Worm (Caenorhabditis elegans) whole organism, L3 larva: ENCODE measurements around the gene abl-1.

Experiments used
- R02D3.7 ChIP-seq: fragments of 150-350 bp; optimal IDR thresholded peaks from 2 replicates; lab custom pipeline; 2014; ENCODE audit warnings: missing biosample characterization, missing genetic modification characterization
- ZK546.5 ChIP-seq: sonication (generic microtip); optimal IDR thresholded peaks from 2 replicates; lab custom pipeline; 2017; ENCODE audit warnings: missing biosample characterization, missing genetic modification characterization
- aly-2 ChIP-seq: fragments of 150-350 bp; optimal IDR thresholded peaks from 2 replicates; lab custom pipeline; 2014; ENCODE audit warnings: missing biosample characterization, missing genetic modification characterization
- ama-1 ChIP-seq: fragments of 150-350 bp; optimal IDR thresholded peaks from 2 replicates; lab custom pipeline; 2018
- ceh-16 ChIP-seq: sonication (generic microtip); optimal IDR thresholded peaks from 2 replicates; lab custom pipeline; 2017; ENCODE audit warnings: missing biosample characterization, missing genetic modification characterization
- ceh-28 ChIP-seq: fragments of 150-350 bp; optimal IDR thresholded peaks from 2 replicates; lab custom pipeline; 2014; ENCODE audit warnings: missing biosample characterization, missing genetic modification reagents, missing genetic modification characterization
- ceh-82 ChIP-seq: fragments of 150-350 bp; optimal IDR thresholded peaks from 2 replicates; lab custom pipeline; 2014; ENCODE audit warnings: missing biosample characterization, missing genetic modification characterization
- ceh-9 ChIP-seq: sonication (generic microtip); optimal IDR thresholded peaks from 2 replicates; lab custom pipeline; 2018; ENCODE audit warnings: missing biosample characterization, missing genetic modification characterization
- daf-12 ChIP-seq: fragments of 150-350 bp; optimal IDR thresholded peaks from 2 replicates; lab custom pipeline; 2014; ENCODE audit warnings: missing biosample characterization, missing genetic modification reagents, missing genetic modification characterization
- egl-27 ChIP-seq: sonication (generic microtip); optimal IDR thresholded peaks from 4 replicates; lab custom pipeline; 2017; ENCODE audit warnings: missing biosample characterization, missing genetic modification reagents, missing genetic modification characterization
- egl-5 ChIP-seq: fragments of 150-350 bp; optimal IDR thresholded peaks from 2 replicates; lab custom pipeline; 2017; ENCODE audit warnings: missing biosample characterization, missing genetic modification reagents, missing genetic modification characterization, inconsistent platforms
- elt-1 ChIP-seq: fragments of 150-350 bp; optimal IDR thresholded peaks from 2 replicates; lab custom pipeline; 2014; ENCODE audit warnings: missing biosample characterization, missing genetic modification characterization
- elt-2 ChIP-seq: sonication (generic microtip); optimal IDR thresholded peaks from 2 replicates; lab custom pipeline; 2016; ENCODE audit warnings: missing genetic modification reagents, mild to moderate bottlenecking, missing genetic modification characterization, missing compliant biosample characterization
- elt-3 ChIP-seq, 3 experiments: fragments of 150-350 bp in 1 of 3; sonication (generic microtip) in 2 of 3; optimal IDR thresholded peaks; 2 replicates in 2 of 3; 4 replicates in 1 of 3; lab custom pipeline; 2014 to 2017; ENCODE audit warnings: missing biosample characterization in 3 of 3, missing genetic modification characterization in 3 of 3
- eor-1 ChIP-seq, 2 experiments: fragments of 150-350 bp; optimal IDR thresholded peaks; 2 replicates each; lab custom pipeline; 2014 to 2018; ENCODE audit warnings: missing biosample characterization in 2 of 2, missing genetic modification characterization in 2 of 2
- fkh-10 ChIP-seq: sonication (generic microtip); optimal IDR thresholded peaks from 2 replicates; lab custom pipeline; 2017; ENCODE audit warnings: missing biosample characterization, missing genetic modification reagents, missing genetic modification characterization
- fkh-2 ChIP-seq: fragments of 150-350 bp; optimal IDR thresholded peaks from 2 replicates; lab custom pipeline; 2014; ENCODE audit warnings: missing biosample characterization, missing genetic modification reagents, missing genetic modification characterization
- fos-1 ChIP-seq: fragments of 150-350 bp; optimal IDR thresholded peaks from 2 replicates; lab custom pipeline; 2014; ENCODE audit warnings: missing biosample characterization, missing genetic modification characterization
- hmg-11 ChIP-seq: sonication (generic microtip); optimal IDR thresholded peaks from 2 replicates; lab custom pipeline; 2016; ENCODE audit warnings: missing genetic modification characterization, missing compliant biosample characterization
- jun-1 ChIP-seq: fragments of 150-350 bp; optimal IDR thresholded peaks from 2 replicates; lab custom pipeline; 2014; ENCODE audit warnings: missing biosample characterization, missing genetic modification reagents, missing genetic modification characterization
- lin-15B ChIP-seq: fragments of 150-350 bp; optimal IDR thresholded peaks from 2 replicates; lab custom pipeline; 2014; ENCODE audit warnings: missing biosample characterization, missing genetic modification characterization
- lin-39 ChIP-seq: fragments of 150-350 bp; optimal IDR thresholded peaks from 2 replicates; lab custom pipeline; 2018; ENCODE audit warnings: missing biosample characterization, missing genetic modification reagents, missing genetic modification characterization
- lsy-12 ChIP-seq: sonication (generic microtip); optimal IDR thresholded peaks from 2 replicates; lab custom pipeline; 2016; ENCODE audit warnings: mild to moderate bottlenecking, missing genetic modification characterization, missing compliant biosample characterization
- mdl-1 ChIP-seq: fragments of 150-350 bp; optimal IDR thresholded peaks from 2 replicates; lab custom pipeline; 2014; ENCODE audit warnings: missing biosample characterization, missing genetic modification characterization
- mml-1 ChIP-seq: fragments of 150-350 bp; sonication (generic microtip); optimal IDR thresholded peaks from 3 replicates; lab custom pipeline; 2014; ENCODE audit warnings: missing biosample characterization, missing genetic modification characterization
- nfya-1 ChIP-seq: sonication (generic microtip); optimal IDR thresholded peaks from 2 replicates; lab custom pipeline; 2017; ENCODE audit warnings: missing genetic modification characterization, mild to moderate bottlenecking, missing compliant biosample characterization, antibody characterized with exemption, moderate library complexity; ENCODE audit not compliant: insufficient read depth
- nhr-11 ChIP-seq: fragments of 150-350 bp; optimal IDR thresholded peaks from 2 replicates; lab custom pipeline; 2014; ENCODE audit warnings: missing biosample characterization, missing genetic modification characterization
- nhr-12 ChIP-seq: fragments of 150-350 bp; optimal IDR thresholded peaks from 2 replicates; lab custom pipeline; 2014; ENCODE audit warnings: missing biosample characterization, missing genetic modification characterization
- nhr-23 ChIP-seq: fragments of 150-350 bp; optimal IDR thresholded peaks from 2 replicates; lab custom pipeline; 2014; ENCODE audit warnings: missing biosample characterization, missing genetic modification reagents, missing genetic modification characterization
- nhr-237 ChIP-seq: fragments of 150-350 bp; optimal IDR thresholded peaks from 2 replicates; lab custom pipeline; 2014; ENCODE audit warnings: missing biosample characterization, missing genetic modification characterization
- nhr-25 ChIP-seq: sonication (generic microtip); optimal IDR thresholded peaks from 2 replicates; lab custom pipeline; 2017; ENCODE audit warnings: missing biosample characterization, missing genetic modification characterization
- nhr-28 ChIP-seq: fragments of 150-350 bp; optimal IDR thresholded peaks from 2 replicates; lab custom pipeline; 2014; ENCODE audit warnings: missing biosample characterization, missing genetic modification characterization
- nhr-43 ChIP-seq: sonication (generic microtip); optimal IDR thresholded peaks from 2 replicates; lab custom pipeline; 2016; ENCODE audit warnings: mild to moderate bottlenecking, missing genetic modification characterization, missing compliant biosample characterization; ENCODE audit not compliant: poor library complexity, severe bottlenecking
- nhr-67 ChIP-seq: fragments of 150-350 bp; optimal IDR thresholded peaks from 2 replicates; lab custom pipeline; 2014; ENCODE audit warnings: missing biosample characterization, missing genetic modification characterization
- nhr-76 ChIP-seq: fragments of 150-350 bp; sonication (generic microtip); optimal IDR thresholded peaks from 5 replicates; lab custom pipeline; 2014; ENCODE audit warnings: missing biosample characterization, missing genetic modification characterization
- nhr-77 ChIP-seq: fragments of 150-350 bp; optimal IDR thresholded peaks from 2 replicates; lab custom pipeline; 2014; ENCODE audit warnings: missing biosample characterization, missing genetic modification characterization
- pha-4 ChIP-seq: fragments of 150-350 bp; optimal IDR thresholded peaks from 2 replicates; lab custom pipeline; 2014; ENCODE audit warnings: missing biosample characterization, missing genetic modification reagents, missing genetic modification characterization
- pqm-1 ChIP-seq: fragments of 150-350 bp; optimal IDR thresholded peaks from 2 replicates; lab custom pipeline; 2017; ENCODE audit warnings: missing biosample characterization, missing genetic modification characterization, inconsistent platforms
- sea-2 ChIP-seq: fragments of 150-350 bp; sonication (generic microtip); optimal IDR thresholded peaks from 4 replicates; lab custom pipeline; 2014; ENCODE audit warnings: missing biosample characterization, missing genetic modification reagents, missing genetic modification characterization
- skn-1 ChIP-seq: fragments of 150-350 bp; optimal IDR thresholded peaks from 2 replicates; lab custom pipeline; 2014; ENCODE audit warnings: missing biosample characterization, missing genetic modification characterization
- snpc-4 ChIP-seq: fragments of 150-350 bp; optimal IDR thresholded peaks from 2 replicates; lab custom pipeline; 2014; ENCODE audit warnings: missing biosample characterization, missing genetic modification characterization
- tbx-2 ChIP-seq: sonication (generic microtip); optimal IDR thresholded peaks from 2 replicates; lab custom pipeline; 2016; ENCODE audit warnings: mild to moderate bottlenecking, missing genetic modification characterization, missing compliant biosample characterization
- unc-39 ChIP-seq: sonication (generic microtip); optimal IDR thresholded peaks from 4 replicates; lab custom pipeline; 2017; ENCODE audit warnings: missing biosample characterization, missing genetic modification characterization
- unc-62 ChIP-seq: fragments of 150-350 bp; sonication (generic microtip); optimal IDR thresholded peaks from 4 replicates; lab custom pipeline; 2014; ENCODE audit warnings: missing biosample characterization, missing genetic modification reagents, missing genetic modification characterization
- zag-1 ChIP-seq: fragments of 150-350 bp; optimal IDR thresholded peaks from 2 replicates; lab custom pipeline; 2014; ENCODE audit warnings: missing biosample characterization, missing genetic modification characterization
- ztf-11 ChIP-seq: fragments of 150-350 bp; optimal IDR thresholded peaks from 2 replicates; lab custom pipeline; 2014; ENCODE audit warnings: missing biosample characterization, missing genetic modification characterization
- ztf-4 ChIP-seq: fragments of 150-350 bp; optimal IDR thresholded peaks from 2 replicates; lab custom pipeline; 2014; ENCODE audit warnings: missing biosample characterization, missing genetic modification characterization

abl-1 gene

DNA sequence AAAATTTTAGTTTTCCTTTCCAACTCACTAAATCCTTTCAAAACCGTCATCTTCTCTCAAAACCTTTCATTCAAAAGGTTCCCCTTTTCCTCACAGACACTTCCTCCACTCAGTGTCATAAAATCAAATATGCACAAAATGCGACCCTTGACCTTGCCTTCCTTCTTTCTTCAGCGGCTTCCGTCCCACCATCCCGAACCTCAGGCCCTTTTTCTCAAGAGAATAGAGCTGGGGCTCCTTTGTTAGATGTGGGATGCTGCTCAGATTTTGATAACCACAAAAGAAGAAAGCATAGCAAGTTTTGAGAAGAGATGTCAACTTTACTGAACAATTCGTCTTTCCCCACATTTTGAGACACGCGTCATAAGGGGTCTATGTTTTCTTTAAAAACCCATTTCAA lies 33.2 kb downstream of the abl-1 start:
- TF ChIP-seq fkh-10 (peak; percentile 67), nhr-12 (tag; lab: Kevin White, UChicago) (no peak)

- TF ChIP-seq ztf-4 (tag; lab: Kevin White, UChicago): no peak
- no peak for TF ChIP-seq mml-1 (tag; lab: Kevin White, UChicago)
- no peak for TF ChIP-seq ztf-11
- TF ChIP-seq nhr-23 (tag; lab: Kevin White, UChicago): no peak
- TF ChIP-seq unc-39 (tag; lab: Kevin White, UChicago): no peak
- TF ChIP-seq, all 47 proteins: peak for 0
These were observed 34.5 kb downstream of the abl-1 start, which contains the start of gene F57C7.4 for ce11 chrX:10589465-10589864. TSS of gene F57C7.4 (minus strand) at chrX:10589565.

DNA sequence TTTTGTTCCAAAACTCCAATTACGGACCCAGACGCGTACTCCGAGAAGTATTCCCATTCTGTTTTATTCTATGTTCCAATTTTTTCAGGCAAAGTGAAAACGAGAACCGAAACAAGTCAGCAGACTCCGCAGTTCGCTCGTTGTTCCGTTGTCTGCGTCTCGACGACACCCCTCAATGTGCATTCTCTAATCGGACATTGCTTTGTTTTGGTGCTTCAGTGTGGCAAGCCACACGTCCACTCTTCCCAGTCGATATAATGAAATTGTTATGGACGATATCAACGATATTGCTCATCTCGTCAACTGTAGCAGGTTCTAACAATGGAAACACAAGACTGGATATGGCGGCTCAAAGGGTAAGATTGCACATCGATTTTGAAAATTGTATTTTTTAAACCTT lies 47.1 kb downstream of the abl-1 start, which contains the start of gene nhx-5:
Gene nhx-5 (plus strand): TSS at position 82 of the 400 bp plus-strand sequence.
- TF ChIP-seq nhr-77 (tag; lab: Kevin White, UChicago): no peak
- peak; percentile 53 for TF ChIP-seq lin-39 (tag; lab: Kevin White, UChicago)

- TF ChIP-seq eor-1 (tag; optimal IDR thresholded peaks at IDR 0.05; lab: Kevin White, UChicago) (no peak), ZK546.5 (tag; lab: Kevin White, UChicago) (no peak), fos-1 (tag; lab: Kevin White, UChicago) (no peak), lin-15B (tag; lab: Kevin White, UChicago) (peak; percentile 75), skn-1 (peak; percentile 52), elt-3 (tag; optimal IDR thresholded peaks at IDR 0.05; lab: Kevin White, UChicago) (peak in 1 of 3 experiments; percentile 73), tbx-2 (tag; lab: Kevin White, UChicago) (no peak), elt-2 (tag; lab: Kevin White, UChicago) (peak; percentile 22), nhr-77 (tag; lab: Kevin White, UChicago) (no peak), nhr-76 (tag; lab: Kevin White, UChicago) (peak; percentile 20), hmg-11 (no peak), jun-1 (no peak), zag-1 (tag; lab: Kevin White, UChicago) (no peak), unc-62 (GFP tag; lab: Kevin White, UChicago) (no peak), ztf-4 (tag; lab: Kevin White, UChicago) (no peak), aly-2 (tag; lab: Kevin White, UChicago) (no peak), lsy-12 (no peak), nhr-25 (tag; lab: Kevin White, UChicago) (peak; percentile 95), R02D3.7 (peak; percentile 41), elt-1 (tag; lab: Kevin White, UChicago) (no peak), nhr-67 (tag; lab: Kevin White, UChicago) (no peak), nhr-237 (tag; lab: Kevin White, UChicago) (no peak), fkh-10 (no peak), ceh-9 (no peak), fkh-2 (tag; lab: Kevin White, UChicago) (no peak), pqm-1 (tag; lab: Kevin White, UChicago) (peak; percentile 8), nhr-43 (tag; lab: Kevin White, UChicago) (peak; percentile 29), nhr-23 (tag; lab: Kevin White, UChicago) (peak; percentile 90), ceh-82 (tag; lab: Kevin White, UChicago) (no peak), ceh-28 (tag; lab: Kevin White, UChicago) (no peak), nhr-12 (tag; lab: Kevin White, UChicago) (no peak), snpc-4 (tag; lab: Kevin White, UChicago) (peak; percentile 44), ztf-11 (no peak), ama-1 (no peak), egl-27 (peak; percentile 37), mml-1 (tag; lab: Kevin White, UChicago) (no peak), sea-2 (GFP tag; lab: Kevin White, UChicago) (no peak), egl-5 (tag; lab: Kevin White, UChicago) (no peak), daf-12 (tag; lab: Kevin White, UChicago) (no peak), lin-39 (tag; lab: Kevin White, UChicago) (no peak), unc-39 (tag; lab: Kevin White, UChicago) (no peak), ceh-16 (no peak), nfya-1 (tag; lab: Kevin White, UChicago) (peak; percentile 35), nhr-28 (no peak), pha-4 (tag; lab: Kevin White, UChicago) (peak; percentile 90), mdl-1 (tag; lab: Kevin White, UChicago) (no peak), nhr-11 (tag; lab: Kevin White, UChicago) (no peak)
These were observed 47.6 kb downstream of the abl-1 start for ce11 chrX:10576410-10576809.
